Fruit fly (Drosophila melanogaster): ENCODE results near the gene Myo61F.
A peak's percentile ranks its signal among the peaks of the same experiment; 100 is the strongest.

Myo61F gene

dm6 chr3L:1295693-1296092 is 22.6 kb upstream of the Myo61F start, which contains the start of gene Rabex-5 (continued):
- TF ChIP-seq seq (GFP tag; IDR thresholded peaks at IDR 0.05) (no peak), insv (GFP tag; optimal IDR thresholded peaks at IDR 0.05) (no peak), CG12942 (GFP tag; optimal IDR thresholded peaks at IDR 0.05) (no peak), CG6689 (GFP tag; IDR thresholded peaks at IDR 0.05) (no peak), NK7.1 (GFP tag; optimal IDR thresholded peaks at IDR 0.05) (peak; percentile 9), CG31441 (GFP tag; IDR thresholded peaks at IDR 0.05) (no peak), HHEX (GFP tag; optimal IDR thresholded peaks at IDR 0.05) (peak; percentile 27), CG16813 (GFP tag; IDR thresholded peaks at IDR 0.05; ENCODE audit: partially characterized antibody) (peak; percentile 80), lola (GFP tag; optimal IDR thresholded peaks at IDR 0.05) (no peak), rib (GFP tag; IDR thresholded peaks at IDR 0.05) (no peak), CG17912 (GFP tag; optimal IDR thresholded peaks at IDR 0.05) (peak; percentile 39), CG15514 (GFP tag; optimal IDR thresholded peaks at IDR 0.05) (peak; percentile 100), eyg (GFP tag; optimal IDR thresholded peaks at IDR 0.05) (no peak), CG8290 (GFP tag; optimal IDR thresholded peaks at IDR 0.05) (no peak), CG8290 (tag; optimal IDR thresholded peaks at IDR 0.05) (peak in 1 of 2 experiments; percentile 49), CG7271 (tag; optimal IDR thresholded peaks at IDR 0.05) (no peak), Max (GFP tag; optimal IDR thresholded peaks at IDR 0.05) (peak; percentile 49), CG9797 (GFP tag; optimal IDR thresholded peaks at IDR 0.05) (no peak), CG4360 (GFP tag; IDR thresholded peaks at IDR 0.05) (no peak), CG8944 (GFP tag; optimal IDR thresholded peaks at IDR 0.05) (peak; percentile 45), CG11247 (GFP tag; IDR thresholded peaks at IDR 0.05) (no peak), CG11723 (GFP tag; optimal IDR thresholded peaks at IDR 0.05) (no peak), CG4404 (GFP tag; IDR thresholded peaks at IDR 0.05) (no peak), pros (GFP tag; optimal IDR thresholded peaks at IDR 0.05) (no peak), CG8924 (tag; optimal IDR thresholded peaks at IDR 0.05) (peak; percentile 23), jigr1 (GFP tag; IDR thresholded peaks at IDR 0.05) (no peak), CG1792 (GFP tag; optimal IDR thresholded peaks at IDR 0.05) (peak; percentile 8), CG14667 (GFP tag; IDR thresholded peaks at IDR 0.05) (no peak), Gsc (GFP tag; IDR thresholded peaks at IDR 0.05) (no peak), CG12104 (GFP tag; optimal IDR thresholded peaks at IDR 0.05) (no peak), CG7745 (tag; optimal IDR thresholded peaks at IDR 0.05) (no peak), CG6254 (GFP tag; optimal IDR thresholded peaks at IDR 0.05) (no peak), CG13123 (GFP tag; optimal IDR thresholded peaks at IDR 0.05) (no peak), pfk (GFP tag; optimal IDR thresholded peaks at IDR 0.05) (no peak), kay (GFP tag; optimal IDR thresholded peaks at IDR 0.05) (no peak), BtbVII (GFP tag; optimal IDR thresholded peaks at IDR 0.05) (no peak), CG16815 (GFP tag; optimal IDR thresholded peaks at IDR 0.05) (no peak), ewg (GFP tag; optimal IDR thresholded peaks at IDR 0.05) (no peak), CG1603 (tag; optimal IDR thresholded peaks at IDR 0.05) (peak; percentile 73), tna (GFP tag; IDR thresholded peaks at IDR 0.05; ENCODE audit: partially characterized antibody) (peak; percentile 74), pzg (GFP tag; optimal IDR thresholded peaks at IDR 0.05) (peak; percentile 88), CrebB (tag; optimal IDR thresholded peaks at IDR 0.05) (peak; percentile 18), CG15269 (tag; optimal IDR thresholded peaks at IDR 0.05) (no peak), Opbp (GFP tag; IDR thresholded peaks at IDR 0.05; ENCODE audit: partially characterized antibody) (peak; percentile 89), dpn (GFP tag; optimal IDR thresholded peaks at IDR 0.05) (peak; percentile 26 to 37), CG6765 (GFP tag; optimal IDR thresholded peaks at IDR 0.05) (no peak), kah (GFP tag; optimal IDR thresholded peaks at IDR 0.05) (no peak), danr (GFP tag; IDR thresholded peaks at IDR 0.05) (no peak), wek (GFP tag; optimal IDR thresholded peaks at IDR 0.05) (no peak), sug (tag; optimal IDR thresholded peaks at IDR 0.05) (no peak), CG13296 (GFP tag; optimal IDR thresholded peaks at IDR 0.05) (no peak)

Measured in whole organism, embryonic.